Fruit fly (Drosophila melanogaster) whole organism: ENCODE data around the gene CG18809.

Source experiments
- CG8478 ChIP-seq: fragments of >200 bp; optimal IDR thresholded peaks from 2 replicates; lab custom pipeline; 2018; ENCODE audit warnings: inconsistent platforms
- Dll ChIP-seq: fragments of >200 bp; optimal IDR thresholded peaks from 2 replicates; lab custom pipeline; 2017
- EcR ChIP-seq, 2 experiments: fragments of >200 bp; optimal IDR thresholded peaks; 2 replicates each; lab custom pipeline; 2017; ENCODE audit warnings: missing biosample characterization in 2 of 2, missing genetic modification characterization in 2 of 2, missing genetic modification reagents in 2 of 2
- pan ChIP-seq: fragments of >200 bp; optimal IDR thresholded peaks from 2 replicates; lab custom pipeline; 2017
- psq ChIP-seq: fragments of >200 bp; optimal IDR thresholded peaks from 2 replicates; lab custom pipeline; 2017
- usp ChIP-seq: fragments of >200 bp; optimal IDR thresholded peaks from 2 replicates; lab custom pipeline; 2017; ENCODE audit warnings: missing biosample characterization, missing genetic modification characterization, mixed read lengths

The CG18809 gene

dm6 chrX:19773734-19774702 is 29.9 kb upstream of the CG18809 start:
- TF ChIP-seq EcR (GFP tag; optimal IDR thresholded peaks at IDR 0.05; lab: Kevin White, UChicago) (no peak), pan (lab: Kevin White, UChicago) (no peak), psq (lab: Kevin White, UChicago) (no peak), usp (GFP tag; lab: Kevin White, UChicago) (no peak), CG8478 (lab: Kevin White, UChicago) (no peak), Dll (lab: Kevin White, UChicago) (no peak)

DNA sequence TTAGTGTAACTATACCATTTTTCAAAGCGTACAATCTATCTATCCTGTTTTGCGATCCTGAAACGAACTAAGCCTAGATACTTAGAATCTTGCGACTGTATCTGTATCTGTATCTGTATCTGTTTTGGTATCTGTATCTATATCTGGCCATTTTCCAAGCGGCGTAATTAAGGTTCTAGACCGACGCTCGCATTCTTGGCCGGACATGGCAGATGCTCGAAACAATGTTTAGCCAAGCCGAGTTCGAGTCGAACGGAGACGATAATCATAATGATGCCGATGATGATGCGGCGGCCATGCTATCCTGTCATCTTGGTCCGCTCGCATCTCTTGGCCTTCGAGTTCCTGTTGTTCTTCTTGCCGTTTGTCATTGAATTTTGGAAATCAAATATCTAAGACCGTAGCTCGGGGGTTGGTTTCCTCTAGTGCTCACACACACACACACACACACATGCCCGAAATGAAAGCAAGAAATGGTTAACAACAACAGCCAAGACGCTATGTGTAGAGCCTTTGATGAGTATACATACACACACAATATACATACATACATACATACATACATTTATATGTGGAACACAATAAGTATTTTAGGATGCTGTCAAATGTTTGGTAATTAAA is 28.0 kb upstream of the CG18809 start:
- no peak for TF ChIP-seq Dll (lab: Kevin White, UChicago)
- no peak for TF ChIP-seq psq (lab: Kevin White, UChicago)
- TF ChIP-seq EcR (GFP tag; optimal IDR thresholded peaks at IDR 0.05; lab: Kevin White, UChicago) = no peak
- no peak for TF ChIP-seq usp (GFP tag; lab: Kevin White, UChicago)
- TF ChIP-seq pan (lab: Kevin White, UChicago) = no peak
- TF ChIP-seq CG8478 (lab: Kevin White, UChicago) = no peak

DNA sequence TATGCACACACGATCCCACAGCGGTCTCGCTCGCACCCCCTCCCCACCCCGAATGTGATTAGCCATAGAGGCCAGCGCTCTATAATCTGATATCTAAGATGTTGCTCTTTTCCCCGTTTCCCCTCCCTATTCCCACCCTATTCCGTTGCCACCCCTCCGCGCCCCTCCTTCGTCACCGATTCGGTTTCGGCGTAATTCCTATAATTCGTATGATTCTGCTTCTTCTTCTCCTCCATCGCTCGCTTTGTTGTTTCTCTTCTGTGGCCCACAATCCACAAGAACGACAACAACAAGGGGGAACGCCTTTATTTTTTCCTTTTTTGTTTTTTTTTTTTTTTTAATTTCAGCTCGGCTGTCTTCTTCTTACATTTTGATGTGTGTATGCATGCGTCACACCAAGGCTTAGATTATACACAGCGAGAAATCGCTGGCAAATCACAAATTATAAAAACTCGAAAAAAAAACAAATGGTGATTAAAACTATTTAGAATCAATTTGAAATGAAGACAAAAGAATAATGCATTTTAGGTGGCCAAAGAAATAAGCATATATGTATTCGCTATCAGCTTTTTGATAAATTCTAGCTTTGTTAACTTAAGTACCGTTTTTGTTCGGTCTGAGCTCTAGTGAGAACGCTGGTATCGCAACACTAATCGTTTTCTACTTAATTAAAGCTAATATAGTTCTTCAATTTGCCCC is 25.8 kb upstream of the CG18809 start:
- TF ChIP-seq EcR (GFP tag; optimal IDR thresholded peaks at IDR 0.05; lab: Kevin White, UChicago) = no peak
- TF ChIP-seq pan (lab: Kevin White, UChicago) = no peak
- TF ChIP-seq usp (GFP tag; lab: Kevin White, UChicago) = no peak
- no peak for TF ChIP-seq Dll (lab: Kevin White, UChicago)
- no peak for TF ChIP-seq CG8478 (lab: Kevin White, UChicago)
- TF ChIP-seq psq (lab: Kevin White, UChicago) = no peak

DNA sequence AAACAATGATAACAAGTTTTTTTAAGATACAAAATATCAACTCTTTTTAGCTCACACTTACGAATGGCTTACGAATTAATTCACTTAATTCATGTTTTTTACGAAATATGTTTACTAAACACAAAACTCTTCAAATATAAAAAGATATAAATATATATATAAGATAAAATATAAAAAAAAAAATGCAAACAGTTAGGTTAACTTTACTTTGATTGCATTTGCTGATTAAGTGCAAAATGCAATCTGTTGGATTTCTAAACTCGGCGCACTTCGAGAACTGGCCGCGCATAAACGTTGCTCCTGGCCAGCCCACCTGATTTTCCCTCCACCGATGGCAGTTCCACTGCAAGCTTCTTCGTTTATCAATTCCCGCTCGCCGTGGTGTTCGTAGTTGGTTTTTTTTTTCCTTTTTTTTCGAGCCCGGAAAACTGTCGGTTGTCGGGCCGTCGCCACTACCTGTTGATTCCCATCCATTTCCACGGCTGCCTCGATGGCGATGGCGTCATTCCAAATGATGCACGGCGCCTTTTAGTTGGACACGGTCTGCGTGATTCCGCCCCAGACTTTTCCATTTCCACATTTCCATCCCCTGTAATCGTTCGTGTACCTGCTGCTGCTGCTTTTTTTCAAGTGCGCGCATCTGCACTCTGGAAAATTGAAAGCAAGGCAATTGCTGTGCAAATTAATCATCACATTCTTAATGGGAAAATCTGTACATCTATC is 21.5 kb upstream of the CG18809 start:
- TF ChIP-seq CG8478 (lab: Kevin White, UChicago) (no peak), Dll (lab: Kevin White, UChicago) (no peak), psq (lab: Kevin White, UChicago) (no peak), usp (GFP tag; lab: Kevin White, UChicago) (no peak)

DNA sequence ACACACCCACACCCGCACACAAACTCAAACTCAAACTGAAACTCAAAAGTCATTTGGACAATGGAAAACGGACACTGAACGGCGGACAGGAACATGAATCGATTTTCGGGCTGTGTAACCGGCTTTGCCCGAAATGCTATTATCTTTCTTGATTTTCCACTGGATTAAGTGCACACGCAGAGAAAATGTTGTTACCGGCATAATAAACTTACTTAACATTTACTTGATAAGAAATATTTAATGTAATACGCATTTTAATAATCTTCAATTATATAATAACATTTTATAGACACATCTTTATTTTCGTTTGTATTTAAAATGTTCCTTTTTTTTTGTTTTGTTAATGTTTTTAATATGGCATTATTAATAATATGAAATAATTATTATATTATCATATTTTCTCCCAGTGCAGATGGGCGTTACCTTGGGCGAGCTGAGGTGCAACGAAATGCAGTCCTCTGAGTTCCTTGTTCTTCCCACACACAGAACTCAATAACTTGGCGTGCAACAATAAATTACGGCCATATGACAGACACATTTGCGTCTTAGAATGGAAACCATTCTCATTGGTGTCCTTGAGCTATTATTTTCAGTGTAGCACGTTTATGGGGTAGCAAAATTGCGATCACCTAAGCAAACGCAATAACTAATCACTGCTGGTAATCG is 20.8 kb upstream of the CG18809 start, which contains the start of gene CG12702:
CG12702 (minus strand) TSS at position 51 of the 666 bp plus-strand sequence.
- TF ChIP-seq usp (GFP tag; lab: Kevin White, UChicago) (no peak), Dll (lab: Kevin White, UChicago) (no peak), CG8478 (lab: Kevin White, UChicago) (no peak), psq (lab: Kevin White, UChicago) (no peak), EcR (GFP tag; optimal IDR thresholded peaks at IDR 0.05; lab: Kevin White, UChicago) (no peak), pan (lab: Kevin White, UChicago) (no peak)

DNA sequence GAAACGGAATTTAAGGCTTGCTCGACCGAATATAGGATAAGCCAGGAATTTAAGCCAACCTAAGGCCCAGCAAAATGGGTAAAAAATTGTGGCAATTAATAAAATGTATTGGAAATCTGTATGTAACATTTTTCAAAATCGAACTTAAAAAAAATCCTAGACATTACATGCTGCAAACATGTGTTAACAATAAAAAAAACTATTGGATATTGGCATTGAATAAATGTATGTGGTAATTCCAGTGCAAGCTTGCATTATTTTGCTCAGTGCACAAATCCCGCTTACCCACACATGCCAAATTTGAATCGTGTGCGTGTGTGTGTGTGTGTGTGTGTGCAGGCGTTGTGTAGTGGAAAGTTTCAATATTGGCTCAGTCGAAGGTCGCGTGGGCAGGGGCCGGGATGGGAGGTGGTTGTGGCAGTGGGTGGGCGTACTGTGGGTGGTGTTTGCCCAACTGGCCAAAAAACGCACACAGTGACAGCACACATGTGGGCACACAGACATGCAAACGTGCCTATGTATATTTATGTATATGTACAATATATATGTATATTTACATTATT is 19.4 kb upstream of the CG18809 start:
- no peak for TF ChIP-seq psq (lab: Kevin White, UChicago)
- no peak for TF ChIP-seq EcR (GFP tag; optimal IDR thresholded peaks at IDR 0.05; lab: Kevin White, UChicago)
- no peak for TF ChIP-seq usp (GFP tag; lab: Kevin White, UChicago)
- no peak for TF ChIP-seq Dll (lab: Kevin White, UChicago)
- no peak for TF ChIP-seq CG8478 (lab: Kevin White, UChicago)
- TF ChIP-seq pan (lab: Kevin White, UChicago) = no peak

DNA sequence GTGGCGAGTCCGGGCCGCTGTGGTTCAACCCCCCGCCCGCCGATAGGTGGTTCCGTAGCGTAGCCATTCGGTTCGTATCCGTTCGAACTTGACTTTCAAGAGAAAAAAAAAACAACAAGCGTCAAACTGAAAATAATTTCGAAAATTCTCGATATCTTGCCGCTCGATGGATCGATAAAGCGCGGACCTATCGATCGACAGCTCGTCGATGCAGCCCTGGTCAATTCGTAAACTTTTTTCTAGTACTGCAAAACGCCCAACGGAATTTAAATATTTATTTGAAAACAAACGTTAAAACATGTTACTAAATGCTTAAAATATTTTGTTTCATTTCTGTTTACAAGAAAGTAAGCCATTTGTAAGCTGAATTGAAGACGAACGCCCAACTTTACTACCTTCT is 18.0 kb upstream of the CG18809 start:
- no peak for TF ChIP-seq usp (GFP tag; lab: Kevin White, UChicago)
- TF ChIP-seq EcR (GFP tag; optimal IDR thresholded peaks at IDR 0.05; lab: Kevin White, UChicago) = no peak
- TF ChIP-seq CG8478 (lab: Kevin White, UChicago) = no peak

DNA sequence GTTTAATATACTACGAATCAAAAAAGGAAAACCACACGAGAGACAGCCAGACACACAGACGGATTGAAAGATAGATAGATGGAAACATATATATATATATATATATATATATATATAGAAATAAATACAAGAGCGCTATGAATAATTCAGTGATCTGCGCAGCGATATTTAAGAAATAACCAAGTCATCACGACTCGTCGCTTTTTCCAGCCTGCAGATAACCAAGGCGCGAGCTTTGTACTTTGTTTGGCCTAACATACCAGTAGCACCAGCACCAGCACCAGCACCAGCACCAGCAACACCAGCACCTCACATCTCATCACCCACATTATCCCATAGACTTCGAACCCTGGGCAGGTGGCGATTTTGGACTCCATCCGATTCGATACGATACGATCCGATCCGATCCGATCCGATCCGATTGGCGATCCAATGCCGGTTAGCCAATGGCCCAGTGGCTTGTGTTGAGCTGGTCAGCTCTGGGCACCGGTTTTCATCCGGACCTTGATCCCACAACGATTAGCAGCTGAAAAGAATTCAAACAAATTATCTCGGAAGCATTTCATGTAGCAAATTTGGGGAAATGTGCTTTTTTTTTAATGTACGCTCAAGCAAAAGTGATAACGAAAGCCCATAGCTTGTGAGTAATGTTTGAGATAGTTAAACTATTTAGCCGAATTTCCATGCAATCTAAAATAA is 10.7 kb upstream of the CG18809 start:
- TF ChIP-seq CG8478 (lab: Kevin White, UChicago) = no peak
- TF ChIP-seq pan (lab: Kevin White, UChicago) = no peak
- no peak for TF ChIP-seq psq (lab: Kevin White, UChicago)
- TF ChIP-seq usp (GFP tag; lab: Kevin White, UChicago) = no peak
- no peak for TF ChIP-seq EcR (GFP tag; optimal IDR thresholded peaks at IDR 0.05; lab: Kevin White, UChicago)
- TF ChIP-seq Dll (lab: Kevin White, UChicago) = no peak

DNA sequence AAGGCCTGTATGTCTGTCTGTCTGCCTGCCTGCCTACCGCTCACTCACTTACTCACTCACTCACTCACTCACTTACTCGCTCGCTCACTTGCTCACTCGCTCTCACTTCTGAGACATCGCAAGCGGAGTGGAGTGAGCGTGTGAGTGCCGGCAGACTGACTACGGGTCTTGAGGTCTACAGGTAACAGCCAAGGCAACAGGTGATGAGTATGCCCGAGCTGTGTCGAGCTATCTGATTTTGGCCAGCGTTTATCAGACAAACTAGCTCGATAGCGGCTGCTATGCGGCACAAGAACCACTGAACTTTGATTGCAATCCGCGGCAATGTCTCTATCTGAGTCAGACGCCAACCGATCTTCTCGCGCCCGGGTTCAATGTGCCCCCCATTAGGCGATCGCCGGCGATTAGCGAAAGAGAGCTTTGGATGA is 10.0 kb upstream of the CG18809 start:
- TF ChIP-seq pan (lab: Kevin White, UChicago) (no peak), EcR (GFP tag; optimal IDR thresholded peaks at IDR 0.05; lab: Kevin White, UChicago) (no peak), usp (GFP tag; lab: Kevin White, UChicago) (no peak), CG8478 (lab: Kevin White, UChicago) (no peak), Dll (lab: Kevin White, UChicago) (no peak)
